Fruit fly (Drosophila melanogaster) whole organism, embryonic: Measurements from ENCODE around the gene CG10948.

Experiments
- CG12155 ChIP-seq: fragments of 200-800 bp; sonication (Bioruptor generic); optimal IDR thresholded peaks from 3 replicates; lab custom pipeline; 2016; ENCODE audit warnings: missing biosample characterization, missing genetic modification characterization
- CG3995 ChIP-seq: fragments of 200-800 bp; sonication (Bioruptor generic); optimal IDR thresholded peaks from 3 replicates; lab custom pipeline; 2016; ENCODE audit warnings: missing biosample characterization, missing genetic modification characterization
- CG6813 ChIP-seq: fragments of 200-800 bp; sonication (Bioruptor generic); optimal IDR thresholded peaks from 2 replicates; lab custom pipeline; 2017; ENCODE audit warnings: missing biosample characterization, missing genetic modification characterization, mild to moderate bottlenecking, moderate library complexity, missing genetic modification reagents
- Ets65A ChIP-seq: fragments of 200-800 bp; sonication (Bioruptor generic); peaks from one replicate; lab custom pipeline; 2016; ENCODE audit warnings: missing biosample characterization, missing genetic modification characterization
- Hr3 ChIP-seq: fragments of 200-800 bp; sonication (Bioruptor generic); optimal IDR thresholded peaks from 3 replicates; lab custom pipeline; 2016; ENCODE audit warnings: missing biosample characterization, missing genetic modification characterization
- Spps ChIP-seq: fragments of 200-800 bp; sonication (Bioruptor generic); optimal IDR thresholded peaks from 2 replicates; lab custom pipeline; 2018; ENCODE audit warnings: missing biosample characterization, mild to moderate bottlenecking, missing genetic modification characterization
- pan ChIP-seq, 4 experiments: fragments of >200 bp in 3 of 4; fragments of 200-800 bp in 1 of 4; sonication (Bioruptor generic) in 1 of 4; optimal IDR thresholded peaks in 3 of 4; IDR thresholded peaks in 1 of 4; 2 replicates each; pipeline versions ENCODE4 v1.3.6 to Lab custom; 2017 to 2022; ENCODE audit warnings: missing biosample characterization in 2 of 4, missing genetic modification characterization in 2 of 4, mixed read lengths in 1 of 4
- trem ChIP-seq: fragments of 200-800 bp; optimal IDR thresholded peaks from 3 replicates; lab custom pipeline; 2019; ENCODE audit warnings: missing biosample characterization, mild to moderate bottlenecking, missing genetic modification characterization, moderate library complexity
- unpg ChIP-seq: fragments of 200-800 bp; sonication (Bioruptor generic); optimal IDR thresholded peaks from 3 replicates; lab custom pipeline; 2018; ENCODE audit warnings: missing biosample characterization, mild to moderate bottlenecking, missing genetic modification characterization, moderate library complexity

dm6 chr3L:12853423-12853822 is 3.5 kb upstream of the CG10948 start, which contains the start of gene Ent3:
- TF ChIP-seq unpg (GFP tag; lab: Kevin White, UChicago) (no peak), CG6813 (GFP tag; lab: Kevin White, UChicago) (no peak), Ets65A (GFP tag; lab: Kevin White, UChicago) (no peak), CG12155 (GFP tag; lab: Kevin White, UChicago) (no peak), Spps (tag; lab: Kevin White, UChicago) (no peak), trem (tag; lab: Kevin White, UChicago) (no peak), CG3995 (no peak), Hr3 (no peak), pan (optimal IDR thresholded peaks at IDR 0.05; lab: Kevin White, UChicago) (no peak), pan (GFP tag; optimal IDR thresholded peaks at IDR 0.05 in 1 of 2, IDR thresholded peaks at IDR 0.05 in 1 of 2) (no peak)
